Worm (Caenorhabditis elegans) whole organism, L4/young adult: ENCODE data around the gene vps-39.

Source experiments
- W03F9.2 ChIP-seq: fragments of 150-350 bp; optimal IDR thresholded peaks from 2 replicates; lab custom pipeline; 2014; ENCODE audit warnings: missing biosample characterization, missing genetic modification characterization
- dao-5 ChIP-seq: sonication (generic microtip); optimal IDR thresholded peaks from 2 replicates; lab custom pipeline; 2016; ENCODE audit warnings: missing genotype, missing genetic modification characterization, moderate library complexity, missing compliant biosample characterization
- him-1 ChIP-seq: sonication (generic microtip); optimal IDR thresholded peaks from 2 replicates; lab custom pipeline; 2016; ENCODE audit warnings: missing genotype, missing genetic modification reagents, missing genetic modification characterization, missing compliant biosample characterization

DNA sequence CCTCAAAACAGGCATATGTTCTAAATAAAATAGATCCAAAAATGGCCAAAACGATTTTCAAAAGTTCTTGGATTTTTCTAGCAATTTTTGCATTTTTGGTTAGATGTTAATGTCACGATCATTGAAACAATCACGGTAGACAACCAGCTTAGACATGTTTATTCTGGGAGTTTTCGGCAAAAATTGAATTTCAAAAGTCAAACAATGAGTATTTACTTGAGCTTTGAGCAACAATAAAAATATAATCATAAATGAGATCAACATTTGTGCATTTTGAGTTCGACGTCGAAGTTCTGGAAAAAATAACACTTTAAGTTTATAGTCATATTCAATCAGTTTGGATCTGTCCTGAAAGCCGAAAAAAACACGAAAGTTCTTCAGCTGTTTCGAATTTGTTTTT is 12.0 kb downstream of the vps-39 start, which contains the start of gene T08G5.2:
- no peak for TF ChIP-seq dao-5
- no peak for TF ChIP-seq him-1 (tag; lab: Kevin White, UChicago)
- no peak for TF ChIP-seq W03F9.2 (tag; lab: Kevin White, UChicago)
